Fruit fly (Drosophila melanogaster) whole organism: ENCODE results near the gene CG33934.

ENCODE experiments used
- CG8478 ChIP-seq: fragments of >200 bp; optimal IDR thresholded peaks from 2 replicates; lab custom pipeline; 2018; ENCODE audit warnings: inconsistent platforms
- Dll ChIP-seq: fragments of >200 bp; optimal IDR thresholded peaks from 2 replicates; lab custom pipeline; 2017
- EcR ChIP-seq, 2 experiments: fragments of >200 bp; optimal IDR thresholded peaks; 2 replicates each; lab custom pipeline; 2017; ENCODE audit warnings: missing biosample characterization in 2 of 2, missing genetic modification characterization in 2 of 2, missing genetic modification reagents in 2 of 2
- pan ChIP-seq: fragments of >200 bp; optimal IDR thresholded peaks from 2 replicates; lab custom pipeline; 2017
- psq ChIP-seq: fragments of >200 bp; optimal IDR thresholded peaks from 2 replicates; lab custom pipeline; 2017

DNA sequence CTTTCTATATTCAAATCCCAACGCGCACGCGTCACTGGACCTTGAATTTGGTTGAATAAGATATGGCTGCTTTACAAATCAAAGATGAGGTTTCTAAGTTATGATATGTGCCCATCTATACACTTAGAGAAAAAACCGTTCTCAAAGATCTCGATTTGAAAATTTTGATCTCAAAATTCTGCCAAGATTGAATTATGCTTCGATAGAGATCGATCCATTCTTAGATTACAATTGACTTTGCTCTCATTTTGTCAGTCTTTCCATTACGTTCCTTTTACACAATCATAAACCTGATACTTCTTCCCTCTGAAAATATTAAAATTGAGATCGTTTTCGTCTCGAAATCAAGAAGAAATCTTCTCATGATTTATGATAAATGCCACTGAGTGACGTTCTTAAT, 29.9 kb upstream of the CG33934 start:
- TF ChIP-seq Dll (lab: Kevin White, UChicago) (no peak), CG8478 (lab: Kevin White, UChicago) (no peak), EcR (GFP tag; optimal IDR thresholded peaks at IDR 0.05; lab: Kevin White, UChicago) (no peak), psq (lab: Kevin White, UChicago) (no peak), pan (lab: Kevin White, UChicago) (no peak)
